Fruit fly (Drosophila melanogaster) whole organism, embryonic: ENCODE results near the gene CG43998.
A peak's percentile ranks its signal among the peaks of the same experiment; 100 is the strongest.

Experiments
- BEAF-32 ChIP-seq: fragments of 200-800 bp; sonication (Bioruptor generic); optimal IDR thresholded peaks from 3 replicates; lab custom pipeline; 2017; ENCODE audit warnings: missing biosample characterization, missing genetic modification characterization, mild to moderate bottlenecking, moderate library complexity, missing genetic modification reagents
- Blimp-1 ChIP-seq: fragments of 200-800 bp; sonication (Bioruptor generic); optimal IDR thresholded peaks from 3 replicates; lab custom pipeline; 2018; ENCODE audit warnings: missing biosample characterization, missing genetic modification characterization, mild to moderate bottlenecking, moderate library complexity, missing genetic modification reagents
- CG10147 ChIP-seq: fragments of 200-800 bp; sonication (Bioruptor generic); optimal IDR thresholded peaks from 2 replicates; lab custom pipeline; 2019; ENCODE audit warnings: missing biosample characterization, mild to moderate bottlenecking, missing genetic modification characterization, moderate library complexity
- CG10979 ChIP-seq: fragments of 200-800 bp; sonication (Bioruptor generic); optimal IDR thresholded peaks from 2 replicates; lab custom pipeline; 2018; ENCODE audit warnings: missing biosample characterization, mild to moderate bottlenecking, missing genetic modification characterization, moderate library complexity
- CG12391 ChIP-seq: fragments of 200-800 bp; sonication (Bioruptor generic); optimal IDR thresholded peaks from 3 replicates; lab custom pipeline; 2018; ENCODE audit warnings: missing biosample characterization, mild to moderate bottlenecking, missing genetic modification characterization, moderate library complexity
- CG1647 ChIP-seq: fragments of 200-800 bp; sonication (Bioruptor generic); optimal IDR thresholded peaks from 3 replicates; lab custom pipeline; 2016; ENCODE audit warnings: missing biosample characterization, missing genetic modification characterization
- CG16779 ChIP-seq: fragments of 200-800 bp; sonication (Bioruptor generic); IDR thresholded peaks from 2 replicates; pipeline ENCODE4 v1.3.6; 2022; ENCODE audit warnings: missing biosample characterization, missing genetic modification characterization
- CG2889 ChIP-seq: fragments of 200-800 bp; sonication (Bioruptor generic); IDR thresholded peaks from 3 replicates; pipeline ENCODE4 v1.3.6; 2022; ENCODE audit warnings: missing biosample characterization, missing genetic modification characterization
- CG30020 ChIP-seq: fragments of 200-800 bp; optimal IDR thresholded peaks from 2 replicates; lab custom pipeline; 2019; ENCODE audit warnings: missing biosample characterization, mild to moderate bottlenecking, missing genetic modification characterization, moderate library complexity
- CG33557 ChIP-seq: fragments of 200-800 bp; sonication (Bioruptor generic); optimal IDR thresholded peaks from 2 replicates; lab custom pipeline; 2019; ENCODE audit warnings: missing biosample characterization, mild to moderate bottlenecking, missing genetic modification characterization, moderate library complexity
- CG6683 ChIP-seq: fragments of 200-800 bp; sonication (Bioruptor generic); optimal IDR thresholded peaks from 2 replicates; lab custom pipeline; 2017; ENCODE audit warnings: missing biosample characterization, mild to moderate bottlenecking, missing genetic modification characterization, missing genetic modification reagents
- CG9797 ChIP-seq: fragments of 200-800 bp; sonication (Bioruptor generic); optimal IDR thresholded peaks from 3 replicates; lab custom pipeline; 2018; ENCODE audit warnings: missing biosample characterization, mild to moderate bottlenecking, missing genetic modification characterization
- Dbx ChIP-seq: fragments of 200-800 bp; sonication (Bioruptor generic); IDR thresholded peaks from 3 replicates; pipeline ENCODE4 v1.3.6; 2022; ENCODE audit warnings: missing biosample characterization, missing genetic modification characterization
- Dfd ChIP-seq, 2 experiments: fragments of >200 bp; optimal IDR thresholded peaks; 2 replicates each; lab custom pipeline; 2017; ENCODE audit warnings: missing biosample characterization in 2 of 2, missing genetic modification characterization in 2 of 2
- E2f2 ChIP-seq: fragments of 200-800 bp; sonication (Bioruptor generic); IDR thresholded peaks from 2 replicates; pipeline ENCODE4 v1.3.6; 2022; ENCODE audit warnings: missing biosample characterization, missing genetic modification characterization
- Ets65A ChIP-seq: fragments of 200-800 bp; sonication (Bioruptor generic); peaks from one replicate; lab custom pipeline; 2016; ENCODE audit warnings: missing biosample characterization, missing genetic modification characterization
- Fer1 ChIP-seq: fragments of 200-800 bp; sonication (Bioruptor generic); optimal IDR thresholded peaks from 2 replicates; lab custom pipeline; 2017; ENCODE audit warnings: missing biosample characterization, mild to moderate bottlenecking, missing genetic modification characterization
- Lpt ChIP-seq: fragments of >200 bp; optimal IDR thresholded peaks from 2 replicates; lab custom pipeline; 2018; ENCODE audit warnings: missing biosample characterization, missing genetic modification characterization
- Med ChIP-seq: fragments of 200-800 bp; sonication (Bioruptor generic); peaks from one replicate; lab custom pipeline; 2016; ENCODE audit warnings: missing biosample characterization, missing genetic modification characterization, mild to moderate bottlenecking, inconsistent platforms, moderate library complexity
- Mes4 ChIP-seq: fragments of 200-800 bp; sonication (Bioruptor generic); optimal IDR thresholded peaks from 2 replicates; lab custom pipeline; 2016; ENCODE audit warnings: missing biosample characterization, missing genetic modification characterization
- Pdp1 ChIP-seq, 2 experiments: fragments of 200-800 bp; sonication (Bioruptor generic); optimal IDR thresholded peaks; 3 replicates each; lab custom pipeline; 2016; ENCODE audit warnings: missing biosample characterization in 2 of 2, missing genetic modification characterization in 2 of 2, mild to moderate bottlenecking in 1 of 2, moderate library complexity in 1 of 2
- Rx ChIP-seq: fragments of 200-800 bp; sonication (Bioruptor generic); IDR thresholded peaks from 2 replicates; pipeline ENCODE4 v1.3.6; 2022; ENCODE audit warnings: missing biosample characterization, missing genetic modification characterization
- Sin3A ChIP-seq: fragments of >200 bp; optimal IDR thresholded peaks from 2 replicates; lab custom pipeline; 2018
- Six4 ChIP-seq: fragments of 200-800 bp; sonication (Bioruptor generic); optimal IDR thresholded peaks from 2 replicates; lab custom pipeline; 2016; ENCODE audit warnings: missing biosample characterization, missing genetic modification characterization
- Vsx1 ChIP-seq: fragments of 200-800 bp; sonication (Bioruptor generic); optimal IDR thresholded peaks from 2 replicates; lab custom pipeline; 2017; ENCODE audit warnings: missing biosample characterization, mild to moderate bottlenecking, missing genetic modification characterization, missing genetic modification reagents
- ac ChIP-seq: fragments of 200-800 bp; sonication (Bioruptor generic); optimal IDR thresholded peaks from 3 replicates; lab custom pipeline; 2017; ENCODE audit warnings: missing biosample characterization, mild to moderate bottlenecking, missing genetic modification characterization
- aop ChIP-seq: fragments of 200-800 bp; sonication (Bioruptor generic); IDR thresholded peaks from 2 replicates; pipeline ENCODE4 v1.3.6; 2022; ENCODE audit warnings: missing biosample characterization, missing genetic modification characterization
- az2 ChIP-seq: fragments of 200-800 bp; sonication (Bioruptor generic); optimal IDR thresholded peaks from 3 replicates; lab custom pipeline; 2016; ENCODE audit warnings: missing biosample characterization, missing genetic modification characterization
- cwo ChIP-seq: fragments of 200-800 bp; sonication (Bioruptor generic); optimal IDR thresholded peaks from 3 replicates; lab custom pipeline; 2017; ENCODE audit warnings: missing biosample characterization, missing genetic modification characterization, mild to moderate bottlenecking, moderate library complexity, missing genetic modification reagents
- disco-r ChIP-seq: fragments of 200-800 bp; sonication (Bioruptor generic); optimal IDR thresholded peaks from 2 replicates; lab custom pipeline; 2016; ENCODE audit warnings: missing biosample characterization, missing genetic modification characterization
- dmrt11E ChIP-seq: fragments of 200-800 bp; sonication (Bioruptor generic); optimal IDR thresholded peaks from 3 replicates; lab custom pipeline; 2018; ENCODE audit warnings: missing biosample characterization, mild to moderate bottlenecking, missing genetic modification characterization, moderate library complexity
- dmrt99B ChIP-seq: fragments of 200-800 bp; sonication (Bioruptor generic); optimal IDR thresholded peaks from 2 replicates; lab custom pipeline; 2018; ENCODE audit warnings: missing biosample characterization, mild to moderate bottlenecking, missing genetic modification characterization, moderate library complexity
- dpn ChIP-seq, 2 experiments: fragments of 200-800 bp; sonication (Bioruptor generic); optimal IDR thresholded peaks; 3 replicates each; lab custom pipeline; 2016; ENCODE audit warnings: missing biosample characterization in 2 of 2, missing genetic modification characterization in 2 of 2
- exex ChIP-seq: fragments of 200-800 bp; sonication (Bioruptor generic); optimal IDR thresholded peaks from 4 replicates; lab custom pipeline; 2018; ENCODE audit warnings: missing biosample characterization, mild to moderate bottlenecking, missing genetic modification characterization, moderate library complexity
- fd3F ChIP-seq: fragments of 200-800 bp; sonication (Bioruptor generic); optimal IDR thresholded peaks from 2 replicates; lab custom pipeline; 2018; ENCODE audit warnings: missing biosample characterization, mild to moderate bottlenecking, missing genetic modification characterization, moderate library complexity
- fd96Cb ChIP-seq: fragments of 200-800 bp; sonication (Bioruptor generic); optimal IDR thresholded peaks from 2 replicates; lab custom pipeline; 2018; ENCODE audit warnings: missing biosample characterization, mild to moderate bottlenecking, missing genetic modification characterization, moderate library complexity
- gro ChIP-seq: fragments of 200-800 bp; sonication (Bioruptor generic); optimal IDR thresholded peaks from 2 replicates; lab custom pipeline; 2016; ENCODE audit warnings: missing biosample characterization, missing genetic modification characterization
- oc ChIP-seq: fragments of 200-800 bp; sonication (Bioruptor generic); optimal IDR thresholded peaks from 2 replicates; lab custom pipeline; 2018; ENCODE audit warnings: missing biosample characterization, mild to moderate bottlenecking, missing genetic modification characterization, moderate library complexity
- onecut ChIP-seq: fragments of 200-800 bp; sonication (Bioruptor generic); IDR thresholded peaks from 2 replicates; pipeline ENCODE4 v1.3.6; 2022; ENCODE audit warnings: missing biosample characterization, missing genetic modification characterization
- pho ChIP-seq: fragments of 200-800 bp; sonication (Bioruptor generic); optimal IDR thresholded peaks from 2 replicates; lab custom pipeline; 2016; ENCODE audit warnings: missing biosample characterization, missing genetic modification characterization
- prd ChIP-seq, 3 experiments: fragments of >200 bp in 2 of 3; fragments of 200-800 bp in 1 of 3; sonication (Bioruptor generic) in 1 of 3; optimal IDR thresholded peaks in 2 of 3; IDR thresholded peaks in 1 of 3; 2 replicates in 2 of 3; 3 replicates in 1 of 3; pipeline versions ENCODE4 v1.3.6 to Lab custom; 2017 to 2022; ENCODE audit warnings: missing biosample characterization in 1 of 3, missing genetic modification characterization in 1 of 3
- pros ChIP-seq: fragments of 200-800 bp; sonication (Bioruptor generic); optimal IDR thresholded peaks from 3 replicates; lab custom pipeline; 2019; ENCODE audit warnings: missing biosample characterization, mild to moderate bottlenecking, missing genetic modification characterization, moderate library complexity
- ranshi ChIP-seq: fragments of 200-800 bp; sonication (Bioruptor generic); IDR thresholded peaks from 2 replicates; pipeline ENCODE4 v1.3.6; 2022; ENCODE audit warnings: missing biosample characterization, missing genetic modification characterization
- scrt ChIP-seq: fragments of 200-800 bp; sonication (Bioruptor generic); optimal IDR thresholded peaks from 2 replicates; lab custom pipeline; 2018; ENCODE audit warnings: missing biosample characterization, mild to moderate bottlenecking, missing genetic modification characterization, moderate library complexity
- shn ChIP-seq: fragments of 200-800 bp; sonication (Bioruptor generic); optimal IDR thresholded peaks from 3 replicates; lab custom pipeline; 2016; ENCODE audit warnings: missing biosample characterization, missing genetic modification characterization
- sisA ChIP-seq: fragments of 200-800 bp; sonication (Bioruptor generic); IDR thresholded peaks from 2 replicates; pipeline ENCODE4 v1.3.6; 2022; ENCODE audit warnings: missing biosample characterization, missing genetic modification characterization
- so ChIP-seq: fragments of 200-800 bp; sonication (Bioruptor generic); IDR thresholded peaks from 3 replicates; pipeline ENCODE4 v1.3.6; 2022; ENCODE audit warnings: missing biosample characterization, missing genetic modification characterization
- sr ChIP-seq: fragments of 200-800 bp; sonication (Bioruptor generic); IDR thresholded peaks from 3 replicates; pipeline ENCODE4 v1.3.6; 2022; ENCODE audit warnings: missing biosample characterization, missing genetic modification characterization
- tll ChIP-seq, 2 experiments: fragments of 200-800 bp in 1 of 2; fragments of >200 bp in 1 of 2; sonication (Bioruptor generic) in 1 of 2; optimal IDR thresholded peaks; 2 replicates each; lab custom pipeline; 2017 to 2019; ENCODE audit warnings: missing biosample characterization in 2 of 2, missing genetic modification characterization in 2 of 2, mild to moderate bottlenecking in 1 of 2, moderate library complexity in 1 of 2
- tx ChIP-seq: fragments of 200-800 bp; sonication (Bioruptor generic); optimal IDR thresholded peaks from 2 replicates; lab custom pipeline; 2016; ENCODE audit warnings: missing biosample characterization, missing genetic modification characterization

CG43998 gene

dm6 chr3R:23942965-23943413 lies 14.2 kb upstream of the CG43998 start, which contains the start of gene Gdh (continued):
- no peak for TF ChIP-seq tx (GFP tag; lab: Kevin White, UChicago)
- no peak for TF ChIP-seq Blimp-1
- peak; percentile 10 for TF ChIP-seq BEAF-32 (GFP tag; lab: Kevin White, UChicago)
- no peak for TF ChIP-seq Vsx1 (GFP tag; lab: Kevin White, UChicago)
- TF ChIP-seq CG12391 (tag; lab: Kevin White, UChicago) = peak; percentile 8
- TF ChIP-seq aop (GFP tag; lab: Robert Waterston, UW) = no peak
- peak; percentile 27; the same call in 1 of the 2 replicates for TF ChIP-seq ranshi (GFP tag; lab: Robert Waterston, UW)
- TF ChIP-seq Sin3A (lab: Kevin White, UChicago) = no peak
- TF ChIP-seq CG10147 = peak; percentile 35
- no peak for TF ChIP-seq prd (optimal IDR thresholded peaks at IDR 0.05; lab: Kevin White, UChicago)
- no peak for TF ChIP-seq prd (GFP tag; IDR thresholded peaks at IDR 0.05; lab: Robert Waterston, UW)
- TF ChIP-seq sr = 0 out of 3 replicates have a peak, but pooled peaks have one; percentile 19
- peak; percentile 47; the same call in 1 of the 2 replicates for TF ChIP-seq E2f2
- no peak for TF ChIP-seq Ets65A (GFP tag; lab: Kevin White, UChicago)
- TF ChIP-seq Dfd (GFP tag; optimal IDR thresholded peaks at IDR 0.05; lab: Kevin White, UChicago) = no peak
- no peak for TF ChIP-seq shn (GFP tag; lab: Kevin White, UChicago)
- TF ChIP-seq scrt (GFP tag; lab: Kevin White, UChicago) = peak; percentile 65
- TF ChIP-seq CG6683 (GFP tag; lab: Kevin White, UChicago) = no peak
- peak; percentile 35; the same call in 1 of the 2 replicates for TF ChIP-seq CG16779
- TF ChIP-seq so (GFP tag; lab: Robert Waterston, UW) = peak; percentile 46; the same call in 2 of the 3 replicates
- no peak for TF ChIP-seq CG1647 (GFP tag; lab: Kevin White, UChicago)
- TF ChIP-seq Fer1 (GFP tag; lab: Kevin White, UChicago) = peak; percentile 69
- no peak for TF ChIP-seq Rx (GFP tag; lab: Robert Waterston, UW)
- no peak for TF ChIP-seq tll (GFP tag; optimal IDR thresholded peaks at IDR 0.05; lab: Kevin White, UChicago)
- TF ChIP-seq Six4 (GFP tag; lab: Kevin White, UChicago) = no peak
- peak; percentile 36 for TF ChIP-seq exex
- TF ChIP-seq CG9797 = no peak
- no peak for TF ChIP-seq CG10979 (tag; lab: Kevin White, UChicago)
- TF ChIP-seq Dbx (GFP tag; lab: Robert Waterston, UW) = peak; percentile 59; the same call in 2 of the 3 replicates
- no peak for TF ChIP-seq CG2889 (GFP tag; lab: Robert Waterston, UW)
- peak; percentile 56 for TF ChIP-seq oc
- no peak for TF ChIP-seq dmrt11E (tag; lab: Kevin White, UChicago)
- no peak for TF ChIP-seq pho
- no peak for TF ChIP-seq CG30020
- TF ChIP-seq onecut (GFP tag; lab: Robert Waterston, UW) = peak; percentile 43
- peak; percentile 35 for TF ChIP-seq gro (GFP tag; lab: Kevin White, UChicago)
- no peak for TF ChIP-seq disco-r (GFP tag; lab: Kevin White, UChicago)
- TF ChIP-seq fd3F (GFP tag; lab: Kevin White, UChicago) = no peak
- TF ChIP-seq Mes4 (GFP tag; lab: Kevin White, UChicago) = no peak
- TF ChIP-seq fd96Cb (tag; lab: Kevin White, UChicago) = no peak
- peak; percentile 94 for TF ChIP-seq Med
- peak; percentile 94 for TF ChIP-seq cwo (GFP tag; lab: Kevin White, UChicago)
- TF ChIP-seq az2 = no peak
- TF ChIP-seq Lpt (GFP tag; lab: Kevin White, UChicago) = no peak
- TF ChIP-seq sisA = no peak
- TF ChIP-seq dpn (GFP tag; optimal IDR thresholded peaks at IDR 0.05; lab: Kevin White, UChicago) = peak in 1 of 2 experiments; percentile 13
- peak in 1 of 2 experiments; percentile 23 for TF ChIP-seq Pdp1 (GFP tag; optimal IDR thresholded peaks at IDR 0.05; lab: Kevin White, UChicago)
- TF ChIP-seq dmrt99B (tag; lab: Kevin White, UChicago) = no peak
- no peak for TF ChIP-seq ac (GFP tag; lab: Kevin White, UChicago)
- no peak for TF ChIP-seq CG33557 (GFP tag; lab: Kevin White, UChicago)
- TF ChIP-seq pros (GFP tag; lab: Kevin White, UChicago) = no peak
